Worm (Caenorhabditis elegans): ENCODE results near the gene T19E7.6.

DNA sequence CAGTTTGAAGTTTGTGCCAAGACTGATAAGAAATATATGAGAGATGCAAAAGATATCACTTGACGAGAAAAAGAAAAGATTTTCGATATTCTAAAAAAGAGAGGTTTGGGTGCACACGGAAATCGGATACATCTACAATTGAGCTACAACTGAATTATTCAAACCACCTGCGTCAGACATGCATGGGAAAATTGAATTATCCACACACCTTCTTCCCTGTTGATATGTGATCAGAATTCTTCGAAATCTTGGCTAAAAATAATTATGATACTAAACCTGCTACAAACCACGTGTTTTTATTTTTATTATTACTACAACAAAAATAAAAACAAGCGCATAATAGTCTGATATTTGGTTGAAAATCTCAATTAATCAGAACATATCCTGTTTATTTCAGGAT is 11.1 kb downstream of the T19E7.6 start:
- no peak for TF ChIP-seq nhr-120 (GFP tag; IDR thresholded peaks at IDR 0.05)
- TF ChIP-seq ama-1 (optimal IDR thresholded peaks at IDR 0.05) = no peak
- TF ChIP-seq ama-1 (GFP tag; optimal IDR thresholded peaks at IDR 0.05) = no peak
- TF ChIP-seq pha-4 (tag; optimal IDR thresholded peaks at IDR 0.05) = no peak

Measured in whole organism, young adult.